Fruit fly (Drosophila melanogaster) Kc167 (cell line): Measurements from ENCODE around the gene ZnT63C.

ENCODE experiments used
- Myc ChIP-seq: fragments of >200 bp; optimal IDR thresholded peaks from 2 replicates; lab custom pipeline; 2017; ENCODE audit warnings: missing external identifiers
- Sin3A ChIP-seq: fragments of >200 bp; optimal IDR thresholded peaks from 2 replicates; lab custom pipeline; 2018; ENCODE audit warnings: missing external identifiers
- h ChIP-seq: fragments of >200 bp; optimal IDR thresholded peaks from 3 replicates; lab custom pipeline; 2018; ENCODE audit warnings: missing external identifiers
- insv ChIP-seq: fragments of >200 bp; optimal IDR thresholded peaks from 3 replicates; lab custom pipeline; 2018; ENCODE audit warnings: missing external identifiers
- psq ChIP-seq: fragments of >200 bp; optimal IDR thresholded peaks from 2 replicates; lab custom pipeline; 2017; ENCODE audit warnings: missing external identifiers
- ttk ChIP-seq: sonication (Bioruptor generic); optimal IDR thresholded peaks from 2 replicates; lab custom pipeline; 2017; ENCODE audit warnings: missing external identifiers

The ZnT63C gene

dm6 chr3L:3349825-3350123, 46.3 kb downstream of the ZnT63C start:
- TF ChIP-seq psq (no peak), Myc (lab: Kevin White, UChicago) (no peak), Sin3A (lab: Kevin White, UChicago) (no peak), insv (lab: Kevin White, UChicago) (no peak)

dm6 chr3L:3350572-3351343, 47.2 kb downstream of the ZnT63C start:
- TF ChIP-seq insv (lab: Kevin White, UChicago) (no peak), Sin3A (lab: Kevin White, UChicago) (no peak), Myc (lab: Kevin White, UChicago) (no peak), psq (no peak), ttk (lab: Kevin White, UChicago) (no peak), h (lab: Kevin White, UChicago) (no peak)

dm6 chr3L:3351814-3352359, 48.4 kb downstream of the ZnT63C start:
- no peak for TF ChIP-seq insv (lab: Kevin White, UChicago)
- no peak for TF ChIP-seq Sin3A (lab: Kevin White, UChicago)
- TF ChIP-seq h (lab: Kevin White, UChicago): no peak
- TF ChIP-seq ttk (lab: Kevin White, UChicago): no peak
- TF ChIP-seq psq: no peak
- no peak for TF ChIP-seq Myc (lab: Kevin White, UChicago)

dm6 chr3L:3352516-3352915, 49.0 kb downstream of the ZnT63C start:
- no peak for TF ChIP-seq ttk (lab: Kevin White, UChicago)
- no peak for TF ChIP-seq h (lab: Kevin White, UChicago)
- no peak for TF ChIP-seq psq
- no peak for TF ChIP-seq Myc (lab: Kevin White, UChicago)
- TF ChIP-seq Sin3A (lab: Kevin White, UChicago): no peak
- no peak for TF ChIP-seq insv (lab: Kevin White, UChicago)

dm6 chr3L:3353297-3353696, 49.8 kb downstream of the ZnT63C start:
- TF ChIP-seq Sin3A (lab: Kevin White, UChicago) (no peak), Myc (lab: Kevin White, UChicago) (no peak), insv (lab: Kevin White, UChicago) (no peak), h (lab: Kevin White, UChicago) (no peak), ttk (lab: Kevin White, UChicago) (no peak), psq (no peak)
